Fruit fly (Drosophila melanogaster) whole organism, embryonic: ENCODE results near the gene twe.

Experiments
- ATbp ChIP-seq: fragments of 200-800 bp; sonication (Bioruptor generic); optimal IDR thresholded peaks from 2 replicates; lab custom pipeline; 2017; ENCODE audit warnings: missing biosample characterization, mild to moderate bottlenecking, missing genetic modification characterization, missing genetic modification reagents
- CG10209 ChIP-seq: fragments of 200-800 bp; sonication (Bioruptor generic); optimal IDR thresholded peaks from 3 replicates; lab custom pipeline; 2017; ENCODE audit warnings: missing biosample characterization, mild to moderate bottlenecking, missing genetic modification characterization, missing genetic modification reagents
- CG10431 ChIP-seq: fragments of 200-800 bp; sonication (Bioruptor generic); optimal IDR thresholded peaks from 3 replicates; lab custom pipeline; 2018; ENCODE audit warnings: missing biosample characterization, mild to moderate bottlenecking, missing genetic modification characterization
- CG12391 ChIP-seq: fragments of 200-800 bp; sonication (Bioruptor generic); optimal IDR thresholded peaks from 3 replicates; lab custom pipeline; 2018; ENCODE audit warnings: missing biosample characterization, mild to moderate bottlenecking, missing genetic modification characterization, moderate library complexity
- CG12769 ChIP-seq: fragments of 200-800 bp; sonication (Bioruptor generic); optimal IDR thresholded peaks from 2 replicates; lab custom pipeline; 2019; ENCODE audit warnings: missing biosample characterization, mild to moderate bottlenecking, missing genetic modification characterization, moderate library complexity
- CG13775 ChIP-seq: fragments of 200-800 bp; sonication (Bioruptor generic); optimal IDR thresholded peaks from 3 replicates; lab custom pipeline; 2017; ENCODE audit warnings: missing biosample characterization, mild to moderate bottlenecking, missing genetic modification characterization
- CG15011 ChIP-seq: fragments of 200-800 bp; sonication (Bioruptor generic); optimal IDR thresholded peaks from 3 replicates; lab custom pipeline; 2018; ENCODE audit warnings: missing biosample characterization, mild to moderate bottlenecking, missing genetic modification characterization
- CG1529 ChIP-seq: fragments of 200-800 bp; sonication (Bioruptor generic); optimal IDR thresholded peaks from 3 replicates; lab custom pipeline; 2018; ENCODE audit warnings: missing biosample characterization, missing genetic modification characterization
- CG3065 ChIP-seq: fragments of 200-800 bp; sonication (Bioruptor generic); optimal IDR thresholded peaks from 2 replicates; lab custom pipeline; 2016; ENCODE audit warnings: missing biosample characterization, missing genetic modification characterization
- CG4328 ChIP-seq: fragments of 200-800 bp; sonication (Bioruptor generic); optimal IDR thresholded peaks from 3 replicates; lab custom pipeline; 2017; ENCODE audit warnings: missing biosample characterization, missing genetic modification reagents, missing genetic modification characterization
- CG6272 ChIP-seq: fragments of 200-800 bp; sonication (Bioruptor generic); IDR thresholded peaks from 2 replicates; pipeline ENCODE4 v1.3.6; 2022; ENCODE audit warnings: missing biosample characterization, missing genetic modification characterization
- CG6813 ChIP-seq: fragments of 200-800 bp; sonication (Bioruptor generic); optimal IDR thresholded peaks from 2 replicates; lab custom pipeline; 2017; ENCODE audit warnings: missing biosample characterization, missing genetic modification characterization, mild to moderate bottlenecking, moderate library complexity, missing genetic modification reagents
- D ChIP-seq, 2 experiments: fragments of 200-800 bp in 1 of 2; fragments of >200 bp in 1 of 2; sonication (Bioruptor generic) in 1 of 2; optimal IDR thresholded peaks; 2 replicates in 1 of 2; 3 replicates in 1 of 2; lab custom pipeline; 2017; ENCODE audit warnings: mild to moderate bottlenecking in 1 of 2, missing biosample characterization in 1 of 2, missing genetic modification characterization in 1 of 2, missing genetic modification reagents in 1 of 2
- Drgx ChIP-seq: fragments of 200-800 bp; sonication (Bioruptor generic); IDR thresholded peaks from 2 replicates; pipeline ENCODE4 v1.3.6; 2022; ENCODE audit warnings: missing biosample characterization, missing genetic modification characterization
- Hr3 ChIP-seq: fragments of 200-800 bp; sonication (Bioruptor generic); optimal IDR thresholded peaks from 3 replicates; lab custom pipeline; 2016; ENCODE audit warnings: missing biosample characterization, missing genetic modification characterization
- Hr51 ChIP-seq, 2 experiments: fragments of 200-800 bp; sonication (Bioruptor generic); optimal IDR thresholded peaks; 2 replicates in 1 of 2; 3 replicates in 1 of 2; lab custom pipeline; 2016 to 2018; ENCODE audit warnings: missing biosample characterization in 2 of 2, missing genetic modification characterization in 2 of 2, mild to moderate bottlenecking in 1 of 2, moderate library complexity in 1 of 2
- Med ChIP-seq: fragments of 200-800 bp; sonication (Bioruptor generic); peaks from one replicate; lab custom pipeline; 2016; ENCODE audit warnings: missing biosample characterization, missing genetic modification characterization, mild to moderate bottlenecking, inconsistent platforms, moderate library complexity
- Opbp ChIP-seq: fragments of 200-800 bp; sonication (Bioruptor generic); IDR thresholded peaks from 3 replicates; pipeline ENCODE4 v1.3.6; 2022; ENCODE audit warnings: missing biosample characterization, missing genetic modification characterization; ENCODE audit not compliant: partially characterized antibody
- Pdp1 ChIP-seq, 2 experiments: fragments of 200-800 bp; sonication (Bioruptor generic); optimal IDR thresholded peaks; 3 replicates each; lab custom pipeline; 2016; ENCODE audit warnings: missing biosample characterization in 2 of 2, missing genetic modification characterization in 2 of 2, mild to moderate bottlenecking in 1 of 2, moderate library complexity in 1 of 2
- Stat92E ChIP-seq, 3 experiments: fragments of >200 bp in 2 of 3; fragments of 200-800 bp in 1 of 3; sonication (Bioruptor generic) in 1 of 3; optimal IDR thresholded peaks; 2 replicates each; lab custom pipeline; 2017 to 2019; ENCODE audit warnings: missing biosample characterization in 3 of 3, missing genetic modification characterization in 3 of 3, mild to moderate bottlenecking in 1 of 3, moderate library complexity in 1 of 3
- Vsx1 ChIP-seq: fragments of 200-800 bp; sonication (Bioruptor generic); optimal IDR thresholded peaks from 2 replicates; lab custom pipeline; 2017; ENCODE audit warnings: missing biosample characterization, mild to moderate bottlenecking, missing genetic modification characterization, missing genetic modification reagents
- YL-1 ChIP-seq: fragments of 200-800 bp; sonication (Bioruptor generic); optimal IDR thresholded peaks from 3 replicates; lab custom pipeline; 2017; ENCODE audit warnings: missing biosample characterization, mild to moderate bottlenecking, missing genetic modification characterization
- ac ChIP-seq: fragments of 200-800 bp; sonication (Bioruptor generic); optimal IDR thresholded peaks from 3 replicates; lab custom pipeline; 2017; ENCODE audit warnings: missing biosample characterization, mild to moderate bottlenecking, missing genetic modification characterization
- ash1 ChIP-seq: fragments of 200-800 bp; sonication (Bioruptor generic); optimal IDR thresholded peaks from 2 replicates; lab custom pipeline; 2018; ENCODE audit warnings: missing biosample characterization, mild to moderate bottlenecking, missing genetic modification characterization
- chinmo ChIP-seq: fragments of 200-800 bp; sonication (Bioruptor generic); IDR thresholded peaks from 4 replicates; pipeline ENCODE4 v1.3.6; 2022; ENCODE audit warnings: missing biosample characterization, missing genetic modification characterization; ENCODE audit not compliant: partially characterized antibody
- ci ChIP-seq: fragments of 200-800 bp; sonication (Bioruptor generic); IDR thresholded peaks from 3 replicates; pipeline ENCODE4 v1.3.6; 2022; ENCODE audit warnings: missing biosample characterization, missing genetic modification characterization
- crol ChIP-seq: fragments of 200-800 bp; sonication (Bioruptor generic); IDR thresholded peaks from 2 replicates; pipeline ENCODE4 v1.3.6; 2022; ENCODE audit warnings: missing biosample characterization, missing genetic modification characterization
- crp ChIP-seq, 2 experiments: fragments of 200-800 bp; sonication (Bioruptor generic); optimal IDR thresholded peaks; 2 replicates in 1 of 2; 3 replicates in 1 of 2; lab custom pipeline; 2017; ENCODE audit warnings: missing biosample characterization in 2 of 2, missing genetic modification characterization in 2 of 2, mild to moderate bottlenecking in 1 of 2, moderate library complexity in 1 of 2
- dan ChIP-seq: fragments of 200-800 bp; sonication (Bioruptor generic); IDR thresholded peaks from 2 replicates; pipeline ENCODE4 v1.3.6; 2022; ENCODE audit warnings: missing biosample characterization, missing genetic modification characterization
- gcm2 ChIP-seq: fragments of 200-800 bp; sonication (Bioruptor generic); optimal IDR thresholded peaks from 2 replicates; lab custom pipeline; 2016; ENCODE audit warnings: missing biosample characterization, missing genetic modification characterization
- ken ChIP-seq: fragments of 200-800 bp; sonication (Bioruptor generic); IDR thresholded peaks from 3 replicates; pipeline ENCODE4 v1.3.6; 2022; ENCODE audit warnings: missing biosample characterization, missing genetic modification characterization
- lilli ChIP-seq: fragments of 200-800 bp; sonication (Bioruptor generic); optimal IDR thresholded peaks from 3 replicates; lab custom pipeline; 2016; ENCODE audit warnings: missing biosample characterization, missing genetic modification characterization
- lmd ChIP-seq: fragments of 200-800 bp; sonication (Bioruptor generic); IDR thresholded peaks from 2 replicates; pipeline ENCODE4 v1.3.6; 2022; ENCODE audit warnings: missing biosample characterization, missing genetic modification characterization
- otp ChIP-seq: fragments of 200-800 bp; sonication (Bioruptor generic); IDR thresholded peaks from 3 replicates; pipeline ENCODE4, ENCODE4 v1.3.6; 2022; ENCODE audit warnings: missing biosample characterization, missing genetic modification characterization
- pfk ChIP-seq: fragments of 200-800 bp; sonication (Bioruptor generic); optimal IDR thresholded peaks from 2 replicates; lab custom pipeline; 2018; ENCODE audit warnings: missing biosample characterization, mild to moderate bottlenecking, missing genetic modification characterization, moderate library complexity
- pho ChIP-seq: fragments of 200-800 bp; sonication (Bioruptor generic); optimal IDR thresholded peaks from 2 replicates; lab custom pipeline; 2016; ENCODE audit warnings: missing biosample characterization, missing genetic modification characterization
- salm ChIP-seq: fragments of 200-800 bp; sonication (Bioruptor generic); optimal IDR thresholded peaks from 2 replicates; lab custom pipeline; 2018; ENCODE audit warnings: missing biosample characterization, mild to moderate bottlenecking, missing genetic modification characterization
- scrt ChIP-seq: fragments of 200-800 bp; sonication (Bioruptor generic); optimal IDR thresholded peaks from 2 replicates; lab custom pipeline; 2018; ENCODE audit warnings: missing biosample characterization, mild to moderate bottlenecking, missing genetic modification characterization, moderate library complexity
- sd ChIP-seq: fragments of 200-800 bp; sonication (Bioruptor generic); optimal IDR thresholded peaks from 3 replicates; lab custom pipeline; 2018; ENCODE audit warnings: missing biosample characterization, mild to moderate bottlenecking, missing genetic modification characterization, moderate library complexity
- shn ChIP-seq: fragments of 200-800 bp; sonication (Bioruptor generic); optimal IDR thresholded peaks from 3 replicates; lab custom pipeline; 2016; ENCODE audit warnings: missing biosample characterization, missing genetic modification characterization
- toy ChIP-seq: fragments of 200-800 bp; sonication (Bioruptor generic); IDR thresholded peaks from 2 replicates; pipeline ENCODE4 v1.3.6; 2022; ENCODE audit warnings: missing biosample characterization, missing genetic modification characterization
- twi ChIP-seq: fragments of 200-800 bp; optimal IDR thresholded peaks from 2 replicates; lab custom pipeline; 2019; ENCODE audit warnings: missing biosample characterization, mild to moderate bottlenecking, missing genetic modification characterization, moderate library complexity

The twe gene

dm6 chr2L:16284306-16285299 is 22.9 kb upstream of the twe start (continued):
- peak; percentile 25 for TF ChIP-seq CG4328
- peak; percentile 79 for TF ChIP-seq CG12769 (tag; lab: Kevin White, UChicago)
- TF ChIP-seq ATbp = peak; percentile 52
- TF ChIP-seq lmd (GFP tag; lab: Robert Waterston, UW) = no peak
- TF ChIP-seq Vsx1 (GFP tag; lab: Kevin White, UChicago) = peak; percentile 40
- TF ChIP-seq Hr3 = no peak
- peak; percentile 64 for TF ChIP-seq lilli (GFP tag; lab: Kevin White, UChicago)
- peak; percentile 10 to 72 for TF ChIP-seq Hr51 (GFP tag; optimal IDR thresholded peaks at IDR 0.05; lab: Kevin White, UChicago)
- TF ChIP-seq scrt = peak; percentile 70
- TF ChIP-seq shn = no peak
- no peak for TF ChIP-seq salm
- no peak for TF ChIP-seq dan (GFP tag; lab: Robert Waterston, UW)
- no peak for TF ChIP-seq CG15011 (GFP tag; lab: Kevin White, UChicago)
- no peak for TF ChIP-seq Stat92E (GFP tag; optimal IDR thresholded peaks at IDR 0.05; lab: Kevin White, UChicago)
- TF ChIP-seq ken (GFP tag; lab: Robert Waterston, UW) = no peak
- TF ChIP-seq CG12391 (tag; lab: Kevin White, UChicago) = peak; percentile 56
- peak; percentile 9 for TF ChIP-seq ac
- no peak for TF ChIP-seq ash1 (GFP tag; lab: Kevin White, UChicago)
- TF ChIP-seq otp = no peak
- no peak for TF ChIP-seq YL-1 (GFP tag; lab: Kevin White, UChicago)
- no peak for TF ChIP-seq Drgx (GFP tag; lab: Robert Waterston, UW)
- peak; percentile 77 for TF ChIP-seq CG6813 (GFP tag; lab: Kevin White, UChicago)
- TF ChIP-seq, all 482 proteins: peak for 187

dm6 chr2L:16282856-16283255 is 21.2 kb upstream of the twe start:
- TF ChIP-seq CG10431 (GFP tag; lab: Kevin White, UChicago) (no peak), Pdp1 (GFP tag; optimal IDR thresholded peaks at IDR 0.05; lab: Kevin White, UChicago) (peak in 1 of 2 experiments; percentile 44), crp (GFP tag; optimal IDR thresholded peaks at IDR 0.05; lab: Kevin White, UChicago) (peak; percentile 9 to 33), CG3065 (no peak), ci (GFP tag; lab: Robert Waterston, UW) (peak; percentile 53; the same call in 1 of the 3 replicates), Med (GFP tag; lab: Kevin White, UChicago) (peak; percentile 55), pho (no peak), CG1529 (GFP tag; lab: Kevin White, UChicago) (no peak), toy (no peak)
- TF ChIP-seq, all 482 proteins: peak for 4

DNA sequence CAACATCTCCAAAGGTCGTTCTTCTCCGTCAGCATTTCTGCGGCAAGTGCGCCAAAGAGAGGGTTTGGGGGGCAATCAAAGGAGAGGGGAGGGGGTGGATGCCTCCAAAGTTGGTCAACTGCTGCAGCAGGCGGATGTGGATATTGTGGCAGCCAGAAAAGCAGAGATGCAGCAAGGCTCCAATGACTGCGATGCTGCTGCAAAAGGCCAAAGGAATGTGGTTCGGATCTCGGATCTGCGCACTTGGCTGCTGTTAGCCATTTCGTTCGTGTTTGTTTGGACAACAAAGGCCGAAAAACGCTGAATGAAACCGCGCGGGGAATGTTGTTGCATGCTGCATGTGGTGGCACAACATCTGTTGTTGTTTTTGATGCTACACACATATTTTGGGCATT is 20.4 kb upstream of the twe start:
- TF ChIP-seq pfk (GFP tag; lab: Kevin White, UChicago) (peak; percentile 24), Opbp (GFP tag; lab: Robert Waterston, UW) (0 out of 3 replicates have a peak, but pooled peaks have one; percentile 22), CG10209 (GFP tag; lab: Kevin White, UChicago) (no peak), sd (peak; percentile 13), crol (peak; percentile 44), gcm2 (GFP tag; lab: Kevin White, UChicago) (no peak), CG6272 (GFP tag; lab: Robert Waterston, UW) (no peak), D (optimal IDR thresholded peaks at IDR 0.05; lab: Kevin White, UChicago) (peak; percentile 58), D (GFP tag; optimal IDR thresholded peaks at IDR 0.05; lab: Kevin White, UChicago) (no peak), twi (tag; lab: Kevin White, UChicago) (peak; percentile 82), CG13775 (GFP tag; lab: Kevin White, UChicago) (no peak), chinmo (0 out of 4 replicates have a peak, but pooled peaks have one; percentile 23)
